Worm (Caenorhabditis elegans): ENCODE measurements around the gene Y57G11C.1147.

DNA sequence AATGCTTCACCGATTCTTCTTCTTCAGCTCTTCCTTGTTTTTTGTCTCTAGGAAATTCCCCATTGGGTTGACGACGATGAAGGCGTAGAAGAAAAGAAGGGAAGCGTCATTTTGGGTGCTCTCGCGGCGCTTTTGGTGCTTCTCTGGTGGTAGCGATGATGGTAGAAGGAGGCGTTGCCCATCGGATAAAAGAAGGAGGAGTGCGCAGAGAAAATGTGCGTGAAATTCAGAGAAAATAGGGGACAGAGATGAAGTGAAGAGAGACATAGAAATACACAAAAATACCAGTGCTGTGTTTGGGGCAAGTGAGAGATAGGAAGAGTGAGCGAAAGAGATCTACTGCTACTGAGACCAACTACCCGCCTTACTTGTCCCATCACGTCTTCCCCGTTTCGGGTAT lies 9.6 kb upstream of the Y57G11C.1147 start, which contains the start of gene oig-5:
- no peak for TF ChIP-seq nfya-1 (tag; optimal IDR thresholded peaks at IDR 0.05; ENCODE audit: insufficient read depth)
- no peak for TF ChIP-seq elt-2 (tag; optimal IDR thresholded peaks at IDR 0.05)
- TF ChIP-seq unc-62 (GFP tag; optimal IDR thresholded peaks at IDR 0.05): no peak
- no peak for TF ChIP-seq aly-2 (tag; optimal IDR thresholded peaks at IDR 0.05)
- TF ChIP-seq jun-1 (tag; optimal IDR thresholded peaks at IDR 0.05): no peak
